Worm (Caenorhabditis elegans): Measurements from ENCODE around the gene K05F6.14.

- TF ChIP-seq zag-1 (tag; optimal IDR thresholded peaks at IDR 0.05) (no peak), nhr-76 (tag; optimal IDR thresholded peaks at IDR 0.05) (no peak), fkh-10 (GFP tag; optimal IDR thresholded peaks at IDR 0.05) (no peak), snpc-4 (tag; optimal IDR thresholded peaks at IDR 0.05) (no peak), unc-62 (GFP tag; optimal IDR thresholded peaks at IDR 0.05) (no peak), pqm-1 (tag; optimal IDR thresholded peaks at IDR 0.05) (no peak), ceh-82 (tag; optimal IDR thresholded peaks at IDR 0.05) (no peak), nfya-1 (tag; optimal IDR thresholded peaks at IDR 0.05; ENCODE audit: insufficient read depth) (no peak), daf-12 (tag; optimal IDR thresholded peaks at IDR 0.05) (no peak), nhr-11 (tag; optimal IDR thresholded peaks at IDR 0.05) (no peak), ztf-4 (tag; optimal IDR thresholded peaks at IDR 0.05) (no peak), aly-2 (tag; optimal IDR thresholded peaks at IDR 0.05) (no peak)
Measured at ce11 chrII:1535931-1536330, 26.0 kb upstream of the K05F6.14 start, which contains the start of gene fbxb-43.
